Worm (Caenorhabditis elegans) whole organism, L3 larva: Measurements from ENCODE around the gene snr-5.

Experiments used
- nhr-237 ChIP-seq: fragments of 150-350 bp; optimal IDR thresholded peaks from 2 replicates; lab custom pipeline; 2014; ENCODE audit warnings: missing biosample characterization, missing genetic modification characterization
- nhr-28 ChIP-seq: fragments of 150-350 bp; optimal IDR thresholded peaks from 2 replicates; lab custom pipeline; 2014; ENCODE audit warnings: missing biosample characterization, missing genetic modification characterization
- nhr-43 ChIP-seq: sonication (generic microtip); optimal IDR thresholded peaks from 2 replicates; lab custom pipeline; 2016; ENCODE audit warnings: mild to moderate bottlenecking, missing genetic modification characterization, missing compliant biosample characterization; ENCODE audit not compliant: poor library complexity, severe bottlenecking
- unc-39 ChIP-seq: sonication (generic microtip); optimal IDR thresholded peaks from 4 replicates; lab custom pipeline; 2017; ENCODE audit warnings: missing biosample characterization, missing genetic modification characterization
- unc-62 ChIP-seq: fragments of 150-350 bp; sonication (generic microtip); optimal IDR thresholded peaks from 4 replicates; lab custom pipeline; 2014; ENCODE audit warnings: missing biosample characterization, missing genetic modification reagents, missing genetic modification characterization

ce11 chrIII:7843536-7843935 lies 18.3 kb upstream of the snr-5 start, which contains the start of gene ZK652.8:
- TF ChIP-seq nhr-28 (no peak), nhr-237 (tag; lab: Kevin White, UChicago) (no peak), unc-62 (GFP tag; lab: Kevin White, UChicago) (no peak), nhr-43 (tag; lab: Kevin White, UChicago) (no peak), unc-39 (no peak)
